Worm (Caenorhabditis elegans) whole organism, L3 larva: Measurements from ENCODE around the gene F08D12.2.
A peak's percentile ranks its signal among the peaks of the same experiment; 100 is the strongest.

Experiments used
- R02D3.7 ChIP-seq: fragments of 150-350 bp; optimal IDR thresholded peaks from 2 replicates; lab custom pipeline; 2014; ENCODE audit warnings: missing biosample characterization, missing genetic modification characterization
- ZK546.5 ChIP-seq: sonication (generic microtip); optimal IDR thresholded peaks from 2 replicates; lab custom pipeline; 2017; ENCODE audit warnings: missing biosample characterization, missing genetic modification characterization
- aly-2 ChIP-seq: fragments of 150-350 bp; optimal IDR thresholded peaks from 2 replicates; lab custom pipeline; 2014; ENCODE audit warnings: missing biosample characterization, missing genetic modification characterization
- ama-1 ChIP-seq: fragments of 150-350 bp; optimal IDR thresholded peaks from 2 replicates; lab custom pipeline; 2018
- ceh-16 ChIP-seq: sonication (generic microtip); optimal IDR thresholded peaks from 2 replicates; lab custom pipeline; 2017; ENCODE audit warnings: missing biosample characterization, missing genetic modification characterization
- ceh-28 ChIP-seq: fragments of 150-350 bp; optimal IDR thresholded peaks from 2 replicates; lab custom pipeline; 2014; ENCODE audit warnings: missing biosample characterization, missing genetic modification reagents, missing genetic modification characterization
- ceh-82 ChIP-seq: fragments of 150-350 bp; optimal IDR thresholded peaks from 2 replicates; lab custom pipeline; 2014; ENCODE audit warnings: missing biosample characterization, missing genetic modification characterization
- ceh-9 ChIP-seq: sonication (generic microtip); optimal IDR thresholded peaks from 2 replicates; lab custom pipeline; 2018; ENCODE audit warnings: missing biosample characterization, missing genetic modification characterization
- daf-12 ChIP-seq: fragments of 150-350 bp; optimal IDR thresholded peaks from 2 replicates; lab custom pipeline; 2014; ENCODE audit warnings: missing biosample characterization, missing genetic modification reagents, missing genetic modification characterization
- egl-27 ChIP-seq: sonication (generic microtip); optimal IDR thresholded peaks from 4 replicates; lab custom pipeline; 2017; ENCODE audit warnings: missing biosample characterization, missing genetic modification reagents, missing genetic modification characterization
- egl-5 ChIP-seq: fragments of 150-350 bp; optimal IDR thresholded peaks from 2 replicates; lab custom pipeline; 2017; ENCODE audit warnings: missing biosample characterization, missing genetic modification reagents, missing genetic modification characterization, inconsistent platforms
- elt-1 ChIP-seq: fragments of 150-350 bp; optimal IDR thresholded peaks from 2 replicates; lab custom pipeline; 2014; ENCODE audit warnings: missing biosample characterization, missing genetic modification characterization
- elt-2 ChIP-seq: sonication (generic microtip); optimal IDR thresholded peaks from 2 replicates; lab custom pipeline; 2016; ENCODE audit warnings: missing genetic modification reagents, mild to moderate bottlenecking, missing genetic modification characterization, missing compliant biosample characterization
- elt-3 ChIP-seq, 3 experiments: fragments of 150-350 bp in 1 of 3; sonication (generic microtip) in 2 of 3; optimal IDR thresholded peaks; 2 replicates in 2 of 3; 4 replicates in 1 of 3; lab custom pipeline; 2014 to 2017; ENCODE audit warnings: missing biosample characterization in 3 of 3, missing genetic modification characterization in 3 of 3
- eor-1 ChIP-seq, 2 experiments: fragments of 150-350 bp; optimal IDR thresholded peaks; 2 replicates each; lab custom pipeline; 2014 to 2018; ENCODE audit warnings: missing biosample characterization in 2 of 2, missing genetic modification characterization in 2 of 2
- fkh-10 ChIP-seq: sonication (generic microtip); optimal IDR thresholded peaks from 2 replicates; lab custom pipeline; 2017; ENCODE audit warnings: missing biosample characterization, missing genetic modification reagents, missing genetic modification characterization
- fkh-2 ChIP-seq: fragments of 150-350 bp; optimal IDR thresholded peaks from 2 replicates; lab custom pipeline; 2014; ENCODE audit warnings: missing biosample characterization, missing genetic modification reagents, missing genetic modification characterization
- fos-1 ChIP-seq: fragments of 150-350 bp; optimal IDR thresholded peaks from 2 replicates; lab custom pipeline; 2014; ENCODE audit warnings: missing biosample characterization, missing genetic modification characterization
- hmg-11 ChIP-seq: sonication (generic microtip); optimal IDR thresholded peaks from 2 replicates; lab custom pipeline; 2016; ENCODE audit warnings: missing genetic modification characterization, missing compliant biosample characterization
- jun-1 ChIP-seq: fragments of 150-350 bp; optimal IDR thresholded peaks from 2 replicates; lab custom pipeline; 2014; ENCODE audit warnings: missing biosample characterization, missing genetic modification reagents, missing genetic modification characterization
- lin-15B ChIP-seq: fragments of 150-350 bp; optimal IDR thresholded peaks from 2 replicates; lab custom pipeline; 2014; ENCODE audit warnings: missing biosample characterization, missing genetic modification characterization
- lin-39 ChIP-seq: fragments of 150-350 bp; optimal IDR thresholded peaks from 2 replicates; lab custom pipeline; 2018; ENCODE audit warnings: missing biosample characterization, missing genetic modification reagents, missing genetic modification characterization
- lsy-12 ChIP-seq: sonication (generic microtip); optimal IDR thresholded peaks from 2 replicates; lab custom pipeline; 2016; ENCODE audit warnings: mild to moderate bottlenecking, missing genetic modification characterization, missing compliant biosample characterization
- mdl-1 ChIP-seq: fragments of 150-350 bp; optimal IDR thresholded peaks from 2 replicates; lab custom pipeline; 2014; ENCODE audit warnings: missing biosample characterization, missing genetic modification characterization
- mml-1 ChIP-seq: fragments of 150-350 bp; sonication (generic microtip); optimal IDR thresholded peaks from 3 replicates; lab custom pipeline; 2014; ENCODE audit warnings: missing biosample characterization, missing genetic modification characterization
- nfya-1 ChIP-seq: sonication (generic microtip); optimal IDR thresholded peaks from 2 replicates; lab custom pipeline; 2017; ENCODE audit warnings: missing genetic modification characterization, mild to moderate bottlenecking, missing compliant biosample characterization, antibody characterized with exemption, moderate library complexity; ENCODE audit not compliant: insufficient read depth
- nhr-11 ChIP-seq: fragments of 150-350 bp; optimal IDR thresholded peaks from 2 replicates; lab custom pipeline; 2014; ENCODE audit warnings: missing biosample characterization, missing genetic modification characterization
- nhr-12 ChIP-seq: fragments of 150-350 bp; optimal IDR thresholded peaks from 2 replicates; lab custom pipeline; 2014; ENCODE audit warnings: missing biosample characterization, missing genetic modification characterization
- nhr-23 ChIP-seq: fragments of 150-350 bp; optimal IDR thresholded peaks from 2 replicates; lab custom pipeline; 2014; ENCODE audit warnings: missing biosample characterization, missing genetic modification reagents, missing genetic modification characterization
- nhr-237 ChIP-seq: fragments of 150-350 bp; optimal IDR thresholded peaks from 2 replicates; lab custom pipeline; 2014; ENCODE audit warnings: missing biosample characterization, missing genetic modification characterization
- nhr-25 ChIP-seq: sonication (generic microtip); optimal IDR thresholded peaks from 2 replicates; lab custom pipeline; 2017; ENCODE audit warnings: missing biosample characterization, missing genetic modification characterization
- nhr-28 ChIP-seq: fragments of 150-350 bp; optimal IDR thresholded peaks from 2 replicates; lab custom pipeline; 2014; ENCODE audit warnings: missing biosample characterization, missing genetic modification characterization
- nhr-43 ChIP-seq: sonication (generic microtip); optimal IDR thresholded peaks from 2 replicates; lab custom pipeline; 2016; ENCODE audit warnings: mild to moderate bottlenecking, missing genetic modification characterization, missing compliant biosample characterization; ENCODE audit not compliant: poor library complexity, severe bottlenecking
- nhr-67 ChIP-seq: fragments of 150-350 bp; optimal IDR thresholded peaks from 2 replicates; lab custom pipeline; 2014; ENCODE audit warnings: missing biosample characterization, missing genetic modification characterization
- nhr-76 ChIP-seq: fragments of 150-350 bp; sonication (generic microtip); optimal IDR thresholded peaks from 5 replicates; lab custom pipeline; 2014; ENCODE audit warnings: missing biosample characterization, missing genetic modification characterization
- nhr-77 ChIP-seq: fragments of 150-350 bp; optimal IDR thresholded peaks from 2 replicates; lab custom pipeline; 2014; ENCODE audit warnings: missing biosample characterization, missing genetic modification characterization
- pha-4 ChIP-seq: fragments of 150-350 bp; optimal IDR thresholded peaks from 2 replicates; lab custom pipeline; 2014; ENCODE audit warnings: missing biosample characterization, missing genetic modification reagents, missing genetic modification characterization
- pqm-1 ChIP-seq: fragments of 150-350 bp; optimal IDR thresholded peaks from 2 replicates; lab custom pipeline; 2017; ENCODE audit warnings: missing biosample characterization, missing genetic modification characterization, inconsistent platforms
- sea-2 ChIP-seq: fragments of 150-350 bp; sonication (generic microtip); optimal IDR thresholded peaks from 4 replicates; lab custom pipeline; 2014; ENCODE audit warnings: missing biosample characterization, missing genetic modification reagents, missing genetic modification characterization
- skn-1 ChIP-seq: fragments of 150-350 bp; optimal IDR thresholded peaks from 2 replicates; lab custom pipeline; 2014; ENCODE audit warnings: missing biosample characterization, missing genetic modification characterization
- snpc-4 ChIP-seq: fragments of 150-350 bp; optimal IDR thresholded peaks from 2 replicates; lab custom pipeline; 2014; ENCODE audit warnings: missing biosample characterization, missing genetic modification characterization
- tbx-2 ChIP-seq: sonication (generic microtip); optimal IDR thresholded peaks from 2 replicates; lab custom pipeline; 2016; ENCODE audit warnings: mild to moderate bottlenecking, missing genetic modification characterization, missing compliant biosample characterization
- unc-39 ChIP-seq: sonication (generic microtip); optimal IDR thresholded peaks from 4 replicates; lab custom pipeline; 2017; ENCODE audit warnings: missing biosample characterization, missing genetic modification characterization
- unc-62 ChIP-seq: fragments of 150-350 bp; sonication (generic microtip); optimal IDR thresholded peaks from 4 replicates; lab custom pipeline; 2014; ENCODE audit warnings: missing biosample characterization, missing genetic modification reagents, missing genetic modification characterization
- zag-1 ChIP-seq: fragments of 150-350 bp; optimal IDR thresholded peaks from 2 replicates; lab custom pipeline; 2014; ENCODE audit warnings: missing biosample characterization, missing genetic modification characterization
- ztf-11 ChIP-seq: fragments of 150-350 bp; optimal IDR thresholded peaks from 2 replicates; lab custom pipeline; 2014; ENCODE audit warnings: missing biosample characterization, missing genetic modification characterization
- ztf-4 ChIP-seq: fragments of 150-350 bp; optimal IDR thresholded peaks from 2 replicates; lab custom pipeline; 2014; ENCODE audit warnings: missing biosample characterization, missing genetic modification characterization

Gene F08D12.2

ce11 chrII:2797951-2798350 is 16.5 kb downstream of the F08D12.2 start:
- TF ChIP-seq unc-62 (GFP tag; lab: Kevin White, UChicago): no peak
- TF ChIP-seq jun-1 (tag; lab: Kevin White, UChicago): no peak
- no peak for TF ChIP-seq fos-1 (tag; lab: Kevin White, UChicago)
- TF ChIP-seq egl-5 (tag; lab: Kevin White, UChicago): no peak
- no peak for TF ChIP-seq nhr-25
- no peak for TF ChIP-seq elt-1 (tag; lab: Kevin White, UChicago)
- no peak for TF ChIP-seq nhr-76

ce11 chrII:2800550-2801233 is 19.2 kb downstream of the F08D12.2 start, which contains the start of gene nhr-119:
Gene nhr-119, minus strand, starts transcription at chrII:2800600.
- TF ChIP-seq mdl-1 (no peak), elt-1 (tag; lab: Kevin White, UChicago) (peak; percentile 74), fkh-10 (GFP tag; lab: Kevin White, UChicago) (no peak), zag-1 (tag; lab: Kevin White, UChicago) (no peak), daf-12 (no peak), pha-4 (tag; lab: Kevin White, UChicago) (peak; percentile 31), sea-2 (no peak), fos-1 (tag; lab: Kevin White, UChicago) (no peak), nhr-77 (no peak), snpc-4 (no peak), lsy-12 (tag; lab: Kevin White, UChicago) (no peak), ceh-82 (tag; lab: Kevin White, UChicago) (no peak), elt-2 (tag; lab: Kevin White, UChicago) (peak; percentile 96), nhr-67 (no peak), skn-1 (tag; lab: Kevin White, UChicago) (peak; percentile 20), egl-5 (tag; lab: Kevin White, UChicago) (no peak), ceh-28 (peak; percentile 90), lin-39 (tag; lab: Kevin White, UChicago) (no peak), mml-1 (tag; lab: Kevin White, UChicago) (no peak), nhr-28 (tag; lab: Kevin White, UChicago) (no peak), egl-27 (tag; lab: Kevin White, UChicago) (no peak), ztf-4 (tag; lab: Kevin White, UChicago) (no peak), eor-1 (tag; optimal IDR thresholded peaks at IDR 0.05; lab: Kevin White, UChicago) (no peak), ceh-16 (tag; lab: Kevin White, UChicago) (no peak), unc-39 (no peak), R02D3.7 (tag; lab: Kevin White, UChicago) (peak; percentile 48), nhr-11 (peak; percentile 19), nhr-23 (tag; lab: Kevin White, UChicago) (peak; percentile 92), jun-1 (tag; lab: Kevin White, UChicago) (peak; percentile 81), elt-3 (tag; optimal IDR thresholded peaks at IDR 0.05; lab: Kevin White, UChicago) (peak in 2 of 3 experiments; percentile 74 to 92), tbx-2 (tag; lab: Kevin White, UChicago) (no peak), nhr-25 (peak; percentile 85), nhr-237 (tag; lab: Kevin White, UChicago) (no peak), nhr-43 (tag; lab: Kevin White, UChicago) (peak; percentile 93), hmg-11 (tag; lab: Kevin White, UChicago) (no peak), ZK546.5 (tag; lab: Kevin White, UChicago) (no peak), nhr-76 (no peak), pqm-1 (tag; lab: Kevin White, UChicago) (peak; percentile 92), nhr-12 (no peak), fkh-2 (tag; lab: Kevin White, UChicago) (no peak), ama-1 (lab: Kevin White, UChicago) (no peak), ceh-9 (tag; lab: Kevin White, UChicago) (no peak), unc-62 (GFP tag; lab: Kevin White, UChicago) (peak; percentile 11), aly-2 (no peak), ztf-11 (tag; lab: Kevin White, UChicago) (no peak), lin-15B (tag; lab: Kevin White, UChicago) (peak; percentile 10), nfya-1 (tag; lab: Kevin White, UChicago) (peak; percentile 65)
